Fruit fly (Drosophila melanogaster) whole organism, embryonic: ENCODE results near the gene bor.

ENCODE experiments used
- Bteb2 ChIP-seq: fragments of 200-800 bp; sonication (Bioruptor generic); optimal IDR thresholded peaks from 2 replicates; lab custom pipeline; 2016; ENCODE audit warnings: missing biosample characterization, missing genetic modification characterization
- CG11504 ChIP-seq: fragments of 200-800 bp; sonication (Bioruptor generic); optimal IDR thresholded peaks from 3 replicates; lab custom pipeline; 2019; ENCODE audit warnings: missing biosample characterization, mild to moderate bottlenecking, missing genetic modification characterization, moderate library complexity
- CG1233 ChIP-seq: fragments of 200-800 bp; sonication (Bioruptor generic); optimal IDR thresholded peaks from 4 replicates; lab custom pipeline; 2018; ENCODE audit warnings: missing biosample characterization, mild to moderate bottlenecking, missing genetic modification characterization
- CG12942 ChIP-seq: fragments of 200-800 bp; sonication (Bioruptor generic); optimal IDR thresholded peaks from 3 replicates; lab custom pipeline; 2016; ENCODE audit warnings: missing biosample characterization, missing genetic modification characterization
- CG15073 ChIP-seq: fragments of 200-800 bp; sonication (Bioruptor generic); optimal IDR thresholded peaks from 2 replicates; lab custom pipeline; 2016; ENCODE audit warnings: missing biosample characterization, missing genetic modification characterization
- CG16779 ChIP-seq: fragments of 200-800 bp; sonication (Bioruptor generic); IDR thresholded peaks from 2 replicates; pipeline ENCODE4 v1.3.6; 2022; ENCODE audit warnings: missing biosample characterization, missing genetic modification characterization
- CG16815 ChIP-seq: fragments of 200-800 bp; sonication (Bioruptor generic); optimal IDR thresholded peaks from 3 replicates; lab custom pipeline; 2017; ENCODE audit warnings: missing biosample characterization, mild to moderate bottlenecking, missing genetic modification characterization
- CG17328 ChIP-seq: fragments of 200-800 bp; sonication (Bioruptor generic); IDR thresholded peaks from 2 replicates; pipeline ENCODE4 v1.3.6; 2022; ENCODE audit warnings: missing biosample characterization, missing genetic modification characterization
- CG17912 ChIP-seq: fragments of 200-800 bp; sonication (Bioruptor generic); optimal IDR thresholded peaks from 2 replicates; lab custom pipeline; 2018; ENCODE audit warnings: missing biosample characterization, mild to moderate bottlenecking, missing genetic modification characterization
- CG1792 ChIP-seq: fragments of 200-800 bp; sonication (Bioruptor generic); optimal IDR thresholded peaks from 2 replicates; lab custom pipeline; 2016; ENCODE audit warnings: missing biosample characterization, missing genetic modification characterization
- CG18619 ChIP-seq: fragments of 200-800 bp; sonication (Bioruptor generic); optimal IDR thresholded peaks from 3 replicates; lab custom pipeline; 2017; ENCODE audit warnings: missing biosample characterization, mild to moderate bottlenecking, missing genetic modification characterization
- CG4617 ChIP-seq: fragments of 200-800 bp; sonication (Bioruptor generic); optimal IDR thresholded peaks from 3 replicates; lab custom pipeline; 2016; ENCODE audit warnings: missing biosample characterization, missing genetic modification characterization, borderline replicate concordance
- CG6854 ChIP-seq: fragments of 200-800 bp; sonication (Bioruptor generic); optimal IDR thresholded peaks from 3 replicates; lab custom pipeline; 2017; ENCODE audit warnings: missing biosample characterization, mild to moderate bottlenecking, missing genetic modification characterization
- CG7963 ChIP-seq: fragments of 200-800 bp; sonication (Bioruptor generic); IDR thresholded peaks from 3 replicates; pipeline ENCODE4 v1.3.6; 2022; ENCODE audit warnings: missing biosample characterization, missing genetic modification characterization; ENCODE audit not compliant: partially characterized antibody
- Dad ChIP-seq: fragments of 200-800 bp; sonication (Bioruptor generic); optimal IDR thresholded peaks from 3 replicates; lab custom pipeline; 2016; ENCODE audit warnings: missing biosample characterization, missing genetic modification characterization
- Deaf1 ChIP-seq: fragments of 200-800 bp; optimal IDR thresholded peaks from 3 replicates; lab custom pipeline; 2019; ENCODE audit warnings: missing biosample characterization, mild to moderate bottlenecking, missing genetic modification characterization, moderate library complexity
- Dip3 ChIP-seq: fragments of 200-800 bp; sonication (Bioruptor generic); optimal IDR thresholded peaks from 3 replicates; lab custom pipeline; 2016; ENCODE audit warnings: missing biosample characterization, missing genetic modification characterization
- Doc3 ChIP-seq: fragments of 200-800 bp; sonication (Bioruptor generic); IDR thresholded peaks from 3 replicates; pipeline ENCODE4 v1.3.6; 2022; ENCODE audit warnings: missing biosample characterization, missing genetic modification characterization; ENCODE audit not compliant: partially characterized antibody
- Drgx ChIP-seq: fragments of 200-800 bp; sonication (Bioruptor generic); IDR thresholded peaks from 2 replicates; pipeline ENCODE4 v1.3.6; 2022; ENCODE audit warnings: missing biosample characterization, missing genetic modification characterization
- Fer1 ChIP-seq: fragments of 200-800 bp; sonication (Bioruptor generic); optimal IDR thresholded peaks from 2 replicates; lab custom pipeline; 2017; ENCODE audit warnings: missing biosample characterization, mild to moderate bottlenecking, missing genetic modification characterization
- GATAe ChIP-seq: fragments of 200-800 bp; sonication (Bioruptor generic); conservative IDR thresholded peaks from 2 replicates; pipeline ENCODE4 v1.3.6; 2022; ENCODE audit warnings: missing biosample characterization, missing genetic modification characterization
- Gug ChIP-seq: fragments of 200-800 bp; sonication (Bioruptor generic); IDR thresholded peaks from 4 replicates; pipeline ENCODE4 v1.3.6; 2022; ENCODE audit warnings: missing biosample characterization, missing genetic modification characterization
- Hand ChIP-seq: fragments of 200-800 bp; sonication (Bioruptor generic); optimal IDR thresholded peaks from 2 replicates; lab custom pipeline; 2017; ENCODE audit warnings: mild to moderate bottlenecking, missing biosample characterization, missing genetic modification reagents, missing genetic modification characterization
- NFAT ChIP-seq: fragments of 200-800 bp; sonication (Bioruptor generic); IDR thresholded peaks from 2 replicates; pipeline ENCODE4 v1.3.6; 2022; ENCODE audit warnings: missing biosample characterization, missing genetic modification characterization
- Nf-YC ChIP-seq: fragments of 200-800 bp; optimal IDR thresholded peaks from 3 replicates; lab custom pipeline; 2019; ENCODE audit warnings: missing biosample characterization, mild to moderate bottlenecking, missing genetic modification characterization, moderate library complexity
- Oaz ChIP-seq: fragments of 200-800 bp; sonication (Bioruptor generic); IDR thresholded peaks from 2 replicates; pipeline ENCODE4 v1.3.6; 2022; ENCODE audit warnings: missing biosample characterization, missing genetic modification characterization
- PHDP ChIP-seq: fragments of 200-800 bp; sonication (Bioruptor generic); optimal IDR thresholded peaks from 3 replicates; lab custom pipeline; 2018; ENCODE audit warnings: missing biosample characterization, mild to moderate bottlenecking, missing genetic modification characterization, moderate library complexity
- YL-1 ChIP-seq: fragments of 200-800 bp; sonication (Bioruptor generic); optimal IDR thresholded peaks from 3 replicates; lab custom pipeline; 2017; ENCODE audit warnings: missing biosample characterization, mild to moderate bottlenecking, missing genetic modification characterization
- chn ChIP-seq: fragments of 200-800 bp; sonication (Bioruptor generic); optimal IDR thresholded peaks from 2 replicates; lab custom pipeline; 2016; ENCODE audit warnings: missing biosample characterization, missing genetic modification characterization
- croc ChIP-seq: fragments of 200-800 bp; sonication (Bioruptor generic); conservative IDR thresholded peaks from 3 replicates; pipeline ENCODE4 v1.3.6; 2022; ENCODE audit warnings: missing biosample characterization, missing genetic modification characterization
- disco-r ChIP-seq: fragments of 200-800 bp; sonication (Bioruptor generic); optimal IDR thresholded peaks from 2 replicates; lab custom pipeline; 2016; ENCODE audit warnings: missing biosample characterization, missing genetic modification characterization
- dm ChIP-seq: fragments of 200-800 bp; sonication (Bioruptor generic); optimal IDR thresholded peaks from 3 replicates; lab custom pipeline; 2016; ENCODE audit warnings: missing biosample characterization, missing genetic modification characterization
- exex ChIP-seq: fragments of 200-800 bp; sonication (Bioruptor generic); optimal IDR thresholded peaks from 4 replicates; lab custom pipeline; 2018; ENCODE audit warnings: missing biosample characterization, mild to moderate bottlenecking, missing genetic modification characterization, moderate library complexity
- fd64A ChIP-seq: fragments of 200-800 bp; sonication (Bioruptor generic); optimal IDR thresholded peaks from 3 replicates; lab custom pipeline; 2018; ENCODE audit warnings: missing biosample characterization, mild to moderate bottlenecking, missing genetic modification characterization
- hth ChIP-seq: fragments of >200 bp; optimal IDR thresholded peaks from 2 replicates; lab custom pipeline; 2017; ENCODE audit warnings: inconsistent platforms
- jigr1 ChIP-seq: fragments of 200-800 bp; sonication (Bioruptor generic); IDR thresholded peaks from 3 replicates; pipeline ENCODE4 v1.3.6; 2022; ENCODE audit warnings: missing biosample characterization, missing genetic modification characterization
- lilli ChIP-seq: fragments of 200-800 bp; sonication (Bioruptor generic); optimal IDR thresholded peaks from 3 replicates; lab custom pipeline; 2016; ENCODE audit warnings: missing biosample characterization, missing genetic modification characterization
- lola ChIP-seq, 3 experiments: fragments of >200 bp in 2 of 3; fragments of 200-800 bp in 1 of 3; sonication (Bioruptor generic) in 1 of 3; optimal IDR thresholded peaks; 2 replicates each; lab custom pipeline; 2017 to 2019; ENCODE audit warnings: missing biosample characterization in 3 of 3, missing genetic modification characterization in 3 of 3, mild to moderate bottlenecking in 1 of 3, moderate library complexity in 1 of 3
- mld ChIP-seq: fragments of 200-800 bp; sonication (Bioruptor generic); IDR thresholded peaks from 3 replicates; pipeline ENCODE4 v1.3.6; 2022; ENCODE audit warnings: missing biosample characterization, missing genetic modification characterization; ENCODE audit not compliant: partially characterized antibody
- nom ChIP-seq: fragments of 200-800 bp; sonication (Bioruptor generic); optimal IDR thresholded peaks from 2 replicates; lab custom pipeline; 2017; ENCODE audit warnings: missing biosample characterization, missing genetic modification characterization, mild to moderate bottlenecking, moderate library complexity, missing genetic modification reagents
- onecut ChIP-seq: fragments of 200-800 bp; sonication (Bioruptor generic); IDR thresholded peaks from 2 replicates; pipeline ENCODE4 v1.3.6; 2022; ENCODE audit warnings: missing biosample characterization, missing genetic modification characterization
- pho ChIP-seq: fragments of 200-800 bp; sonication (Bioruptor generic); optimal IDR thresholded peaks from 2 replicates; lab custom pipeline; 2016; ENCODE audit warnings: missing biosample characterization, missing genetic modification characterization
- pita ChIP-seq: fragments of 200-800 bp; sonication (Bioruptor generic); optimal IDR thresholded peaks from 2 replicates; lab custom pipeline; 2017; ENCODE audit warnings: missing biosample characterization, mild to moderate bottlenecking, missing genetic modification characterization
- sqz ChIP-seq: fragments of 200-800 bp; sonication (Bioruptor generic); optimal IDR thresholded peaks from 3 replicates; lab custom pipeline; 2018; ENCODE audit warnings: missing biosample characterization, mild to moderate bottlenecking, missing genetic modification characterization
- tna ChIP-seq: fragments of 200-800 bp; sonication (Bioruptor generic); IDR thresholded peaks from 2 replicates; pipeline ENCODE4 v1.3.6; 2022; ENCODE audit warnings: missing biosample characterization, missing genetic modification characterization; ENCODE audit not compliant: partially characterized antibody
- ttk ChIP-seq: fragments of 200-800 bp; sonication (Bioruptor generic); IDR thresholded peaks from 2 replicates; pipeline ENCODE4 v2.1.2; 2022; ENCODE audit warnings: missing biosample characterization, missing genetic modification characterization
- tup ChIP-seq: fragments of 200-800 bp; sonication (Bioruptor generic); optimal IDR thresholded peaks from 2 replicates; lab custom pipeline; 2016; ENCODE audit warnings: missing biosample characterization, mild to moderate bottlenecking, missing genetic modification characterization, moderate library complexity
- zf30C ChIP-seq: fragments of 200-800 bp; sonication (Bioruptor generic); optimal IDR thresholded peaks from 3 replicates; lab custom pipeline; 2018; ENCODE audit warnings: missing biosample characterization, mild to moderate bottlenecking, missing genetic modification characterization
- zfh2 ChIP-seq: fragments of 200-800 bp; sonication (Bioruptor generic); optimal IDR thresholded peaks from 2 replicates; lab custom pipeline; 2016; ENCODE audit warnings: missing biosample characterization, missing genetic modification characterization

Gene bor

DNA sequence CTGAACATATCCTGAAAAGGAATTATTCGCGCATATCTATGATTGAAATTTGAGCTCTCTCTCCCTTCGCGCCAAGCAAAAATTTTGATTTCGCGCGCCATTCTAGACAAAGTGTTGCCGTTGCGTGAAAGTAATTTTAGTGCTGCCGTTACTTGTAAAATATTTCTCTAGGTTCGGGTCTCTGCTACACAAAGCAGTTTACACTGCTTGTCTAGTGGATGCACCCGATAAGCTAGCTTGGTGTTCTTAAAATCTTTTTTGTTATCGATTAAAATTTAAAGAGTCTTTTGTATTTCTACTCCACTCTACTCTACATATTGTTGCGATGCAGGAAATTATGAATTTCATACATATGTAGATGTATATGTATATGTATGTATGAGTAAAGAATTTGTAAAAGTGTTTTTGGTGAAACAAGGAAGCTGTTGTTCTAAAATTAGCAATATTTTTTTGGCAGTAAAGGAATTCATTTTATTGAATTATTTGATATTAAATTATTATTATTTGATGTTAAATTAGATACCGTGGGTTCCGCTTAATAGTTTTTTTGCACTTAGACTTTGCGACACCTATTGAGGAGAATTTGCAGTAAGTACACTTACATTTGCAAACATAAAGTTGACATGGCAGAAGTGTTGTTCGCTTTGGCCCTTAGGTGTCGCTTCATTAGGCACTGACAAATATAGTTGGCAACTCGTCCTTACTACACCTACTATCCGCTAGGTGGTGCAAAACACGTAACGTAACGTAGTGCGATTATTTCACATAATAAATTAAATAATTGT lies 3.3 kb downstream of the bor start (continued):
- TF ChIP-seq CG12942 = peak; percentile 46
- peak; percentile 50; the same call in 2 of the 4 replicates for TF ChIP-seq Gug (GFP tag; lab: Robert Waterston, UW)
- peak; percentile 68 for TF ChIP-seq CG16779 (GFP tag; lab: Robert Waterston, UW)
- TF ChIP-seq PHDP (tag; lab: Kevin White, UChicago) = peak; percentile 70
- TF ChIP-seq sqz (GFP tag; lab: Kevin White, UChicago) = peak; percentile 74
- no peak for TF ChIP-seq Deaf1 (tag; lab: Kevin White, UChicago)
- TF ChIP-seq Bteb2 (GFP tag; lab: Kevin White, UChicago) = peak; percentile 19
- TF ChIP-seq Doc3 (GFP tag; lab: Robert Waterston, UW) = no peak
- TF ChIP-seq Nf-YC (tag; lab: Kevin White, UChicago) = peak; percentile 33
- TF ChIP-seq pho (GFP tag; lab: Kevin White, UChicago) = no peak
- TF ChIP-seq tna (GFP tag; lab: Robert Waterston, UW) = no peak; the same call in 1 of the 2 replicates
- TF ChIP-seq nom (GFP tag; lab: Kevin White, UChicago) = peak; percentile 59
- no peak; the same call in 1 of the 2 replicates for TF ChIP-seq Oaz (GFP tag; lab: Robert Waterston, UW)
- TF ChIP-seq CG16815 = peak; percentile 69
- TF ChIP-seq CG17912 (GFP tag; lab: Kevin White, UChicago) = peak; percentile 93
- no peak; the same call in 1 of the 2 replicates for TF ChIP-seq Drgx (GFP tag; lab: Robert Waterston, UW)
- TF ChIP-seq tup (GFP tag; lab: Kevin White, UChicago) = no peak
- no peak for TF ChIP-seq GATAe (GFP tag; lab: Robert Waterston, UW)
- no peak for TF ChIP-seq jigr1 (GFP tag; lab: Robert Waterston, UW)
- no peak for TF ChIP-seq exex
- TF ChIP-seq lola (GFP tag; optimal IDR thresholded peaks at IDR 0.05; lab: Kevin White, UChicago) = peak in 1 of 3 experiments; percentile 31
- TF ChIP-seq fd64A (GFP tag; lab: Kevin White, UChicago) = no peak
- TF ChIP-seq pita = peak; percentile 96
- TF ChIP-seq CG7963 (GFP tag; lab: Robert Waterston, UW) = no peak
- peak; percentile 75 for TF ChIP-seq CG17328 (GFP tag; lab: Robert Waterston, UW)
- TF ChIP-seq CG18619 (GFP tag; lab: Kevin White, UChicago) = peak; percentile 59
- TF ChIP-seq zfh2 = peak; percentile 18
- no peak for TF ChIP-seq CG11504 (tag; lab: Kevin White, UChicago)
- TF ChIP-seq CG15073 = no peak
- TF ChIP-seq mld (GFP tag; lab: Robert Waterston, UW) = no peak
- peak; percentile 22 for TF ChIP-seq ttk (GFP tag; lab: Robert Waterston, UW)
- no peak for TF ChIP-seq zf30C
- TF ChIP-seq hth (lab: Kevin White, UChicago) = no peak
- TF ChIP-seq CG1792 (GFP tag; lab: Kevin White, UChicago) = peak; percentile 26
- TF ChIP-seq Dad (GFP tag; lab: Kevin White, UChicago) = peak; percentile 58
- TF ChIP-seq Hand (GFP tag; lab: Kevin White, UChicago) = no peak
- peak; percentile 14; the same call in 1 of the 3 replicates for TF ChIP-seq croc (GFP tag; lab: Robert Waterston, UW)
- TF ChIP-seq CG4617 (GFP tag; lab: Kevin White, UChicago) = peak; percentile 25
- TF ChIP-seq YL-1 (GFP tag; lab: Kevin White, UChicago) = no peak
- peak; percentile 38 for TF ChIP-seq dm (GFP tag; lab: Kevin White, UChicago)
- peak; percentile 75 for TF ChIP-seq lilli (GFP tag; lab: Kevin White, UChicago)
- peak; percentile 69 for TF ChIP-seq chn (GFP tag; lab: Kevin White, UChicago)
- TF ChIP-seq onecut (GFP tag; lab: Robert Waterston, UW) = peak; percentile 77
- TF ChIP-seq Dip3 (GFP tag; lab: Kevin White, UChicago) = no peak
- TF ChIP-seq CG1233 (GFP tag; lab: Kevin White, UChicago) = peak; percentile 72
- TF ChIP-seq NFAT = peak; percentile 89
- peak; percentile 55 for TF ChIP-seq CG6854
- TF ChIP-seq Fer1 = peak; percentile 60
- TF ChIP-seq disco-r (GFP tag; lab: Kevin White, UChicago) = peak; percentile 46
